Worm (Caenorhabditis elegans) whole organism, L1 larva: ENCODE data around the gene clec-126.

ENCODE experiments used
- C04F5.9 ChIP-seq: sonication (generic microtip); optimal IDR thresholded peaks from 2 replicates; lab custom pipeline; 2016; ENCODE audit warnings: missing genetic modification characterization, missing compliant biosample characterization
- C16A3.4 ChIP-seq: fragments of 150-350 bp; optimal IDR thresholded peaks from 2 replicates; lab custom pipeline; 2014; ENCODE audit warnings: missing biosample characterization, missing genetic modification characterization
- C34B4.2 ChIP-seq: sonication (generic microtip); optimal IDR thresholded peaks from 2 replicates; lab custom pipeline; 2017; ENCODE audit warnings: mild to moderate bottlenecking, missing genetic modification characterization, missing compliant biosample characterization
- F16B12.6 ChIP-seq: fragments of 150-350 bp; optimal IDR thresholded peaks from 2 replicates; lab custom pipeline; 2014; ENCODE audit warnings: missing biosample characterization, missing genetic modification characterization
- aly-2 ChIP-seq: fragments of 150-350 bp; optimal IDR thresholded peaks from 2 replicates; lab custom pipeline; 2014; ENCODE audit warnings: missing biosample characterization, missing genetic modification characterization
- ama-1 ChIP-seq: fragments of 150-350 bp; optimal IDR thresholded peaks from 2 replicates; lab custom pipeline; 2014
- ceh-8 ChIP-seq: fragments of 200-800 bp; sonication (Bioruptor generic); optimal IDR thresholded peaks from 2 replicates; lab custom pipeline; 2018; ENCODE audit warnings: mild to moderate bottlenecking, missing genetic modification characterization, moderate library complexity, missing compliant biosample characterization
- dsc-1 ChIP-seq: sonication (generic microtip); optimal IDR thresholded peaks from 2 replicates; lab custom pipeline; 2016; ENCODE audit warnings: mild to moderate bottlenecking, missing genetic modification characterization, missing compliant biosample characterization
- efl-1 ChIP-seq, 4 experiments: fragments of 150-350 bp; optimal IDR thresholded peaks in 3 of 4; peaks in 1 of 4; 1 replicate in 1 of 4; 2 replicates in 3 of 4; lab custom pipeline; 2014; ENCODE audit warnings: missing biosample characterization in 2 of 4, missing genetic modification characterization in 2 of 4, missing genetic modification reagents in 2 of 4
- efl-3 ChIP-seq: fragments of 200-800 bp; sonication (Bioruptor generic); optimal IDR thresholded peaks from 2 replicates; lab custom pipeline; 2018; ENCODE audit warnings: mild to moderate bottlenecking, missing genetic modification characterization, missing compliant biosample characterization
- egl-13 ChIP-seq: sonication (generic microtip); optimal IDR thresholded peaks from 2 replicates; lab custom pipeline; 2016; ENCODE audit warnings: missing genotype, missing genetic modification reagents, missing genetic modification characterization, missing compliant biosample characterization
- elt-3 ChIP-seq, 6 experiments: fragments of 150-350 bp in 1 of 6; sonication (generic microtip); optimal IDR thresholded peaks; 2 replicates each; lab custom pipeline; 2017 to 2018; ENCODE audit warnings: missing biosample characterization in 6 of 6, missing genetic modification characterization in 6 of 6, inconsistent platforms in 1 of 6
- grh-1 ChIP-seq: fragments of 200-800 bp; sonication (Bioruptor generic); IDR thresholded peaks from 2 replicates; pipeline ENCODE4 v1.3.6; 2022; ENCODE audit warnings: missing genetic modification reagents, missing genetic modification characterization, missing compliant biosample characterization
- hlh-4 ChIP-seq: sonication (generic microtip); optimal IDR thresholded peaks from 2 replicates; lab custom pipeline; 2016; ENCODE audit warnings: mild to moderate bottlenecking, missing genetic modification characterization, missing compliant biosample characterization
- irx-1 ChIP-seq: sonication (generic microtip); optimal IDR thresholded peaks from 2 replicates; lab custom pipeline; 2016; ENCODE audit warnings: missing genetic modification characterization, missing compliant biosample characterization
- lin-14 ChIP-seq: fragments of 200-800 bp; sonication (Bioruptor generic); optimal IDR thresholded peaks from 2 replicates; lab custom pipeline; 2018; ENCODE audit warnings: mild to moderate bottlenecking, missing genetic modification characterization, moderate library complexity, missing compliant biosample characterization
- lin-35 ChIP-seq, 2 experiments: fragments of 150-350 bp; optimal IDR thresholded peaks; 2 replicates each; lab custom pipeline; 2014; ENCODE audit warnings: missing biosample characterization in 2 of 2, missing genetic modification characterization in 2 of 2, missing genetic modification reagents in 2 of 2
- lin-39 ChIP-seq: fragments of 150-350 bp; optimal IDR thresholded peaks from 2 replicates; lab custom pipeline; 2014; ENCODE audit warnings: missing biosample characterization, missing genetic modification reagents, missing genetic modification characterization
- lir-3 ChIP-seq: sonication (generic microtip); optimal IDR thresholded peaks from 2 replicates; lab custom pipeline; 2016; ENCODE audit warnings: mild to moderate bottlenecking, missing genetic modification characterization, moderate library complexity, missing compliant biosample characterization; ENCODE audit not compliant: poor library complexity
- mef-2 ChIP-seq: fragments of 150-350 bp; optimal IDR thresholded peaks from 2 replicates; lab custom pipeline; 2014; ENCODE audit warnings: missing biosample characterization, missing genetic modification characterization
- nhr-12 ChIP-seq: sonication (generic microtip); optimal IDR thresholded peaks from 2 replicates; lab custom pipeline; 2017; ENCODE audit warnings: missing biosample characterization, missing genetic modification characterization
- nhr-19 ChIP-seq: fragments of 200-800 bp; sonication (Bioruptor generic); conservative IDR thresholded peaks from 2 replicates; pipeline ENCODE4 v1.3.6; 2022; ENCODE audit warnings: missing genetic modification characterization, missing compliant biosample characterization
- nhr-237 ChIP-seq: fragments of 150-350 bp; optimal IDR thresholded peaks from 2 replicates; lab custom pipeline; 2014; ENCODE audit warnings: missing biosample characterization, missing genetic modification characterization
- nhr-28 ChIP-seq: fragments of 150-350 bp; optimal IDR thresholded peaks from 2 replicates; lab custom pipeline; 2014; ENCODE audit warnings: missing biosample characterization, missing genetic modification characterization
- nhr-47 ChIP-seq: sonication (generic microtip); optimal IDR thresholded peaks from 2 replicates; lab custom pipeline; 2016; ENCODE audit warnings: mild to moderate bottlenecking, missing genetic modification characterization, moderate library complexity, missing compliant biosample characterization
- nhr-76 ChIP-seq: sonication (generic microtip); optimal IDR thresholded peaks from 2 replicates; lab custom pipeline; 2017; ENCODE audit warnings: missing biosample characterization, missing genetic modification characterization
- nhr-85 ChIP-seq: sonication (generic microtip); peaks from one replicate; lab custom pipeline; 2016; ENCODE audit warnings: missing genetic modification characterization, inconsistent platforms, missing compliant biosample characterization
- nhr-90 ChIP-seq: sonication (generic microtip); optimal IDR thresholded peaks from 2 replicates; lab custom pipeline; 2016; ENCODE audit warnings: mild to moderate bottlenecking, missing genetic modification characterization, missing compliant biosample characterization; ENCODE audit not compliant: poor library complexity
- pag-3 ChIP-seq: sonication (generic microtip); optimal IDR thresholded peaks from 2 replicates; lab custom pipeline; 2017; ENCODE audit warnings: missing genetic modification characterization, mild to moderate bottlenecking, missing compliant biosample characterization, antibody characterized with exemption, borderline replicate concordance; ENCODE audit not compliant: insufficient read depth
- snpc-4 ChIP-seq: fragments of 150-350 bp; optimal IDR thresholded peaks from 2 replicates; lab custom pipeline; 2014; ENCODE audit warnings: missing biosample characterization, missing genetic modification characterization
- snu-23 ChIP-seq: sonication (generic microtip); optimal IDR thresholded peaks from 2 replicates; lab custom pipeline; 2016; ENCODE audit warnings: missing genetic modification characterization, missing compliant biosample characterization
- sox-4 ChIP-seq: sonication (generic microtip); optimal IDR thresholded peaks from 2 replicates; lab custom pipeline; 2016; ENCODE audit warnings: missing genetic modification characterization, missing compliant biosample characterization
- sptf-1 ChIP-seq: fragments of 150-350 bp; optimal IDR thresholded peaks from 2 replicates; lab custom pipeline; 2014; ENCODE audit warnings: missing biosample characterization, missing genetic modification characterization
- swsn-7 ChIP-seq: sonication (generic microtip); optimal IDR thresholded peaks from 2 replicates; lab custom pipeline; 2016; ENCODE audit warnings: missing genetic modification characterization, missing compliant biosample characterization
- tbx-2 ChIP-seq: sonication (generic microtip); optimal IDR thresholded peaks from 2 replicates; lab custom pipeline; 2016; ENCODE audit warnings: missing genetic modification characterization, missing compliant biosample characterization
- unc-130 ChIP-seq: fragments of 150-350 bp; optimal IDR thresholded peaks from 2 replicates; lab custom pipeline; 2017; ENCODE audit warnings: missing biosample characterization, missing genetic modification characterization, inconsistent platforms
- unc-30 ChIP-seq: sonication (generic microtip); optimal IDR thresholded peaks from 2 replicates; lab custom pipeline; 2017; ENCODE audit warnings: missing biosample characterization, missing genetic modification characterization
- unc-98 ChIP-seq: fragments of 200-800 bp; sonication (Bioruptor generic); IDR thresholded peaks from 2 replicates; pipeline ENCODE4 v1.3.6; 2022; ENCODE audit warnings: missing genetic modification characterization, missing compliant biosample characterization
- xbp-1 ChIP-seq: sonication (generic microtip); optimal IDR thresholded peaks from 2 replicates; lab custom pipeline; 2016; ENCODE audit warnings: missing genetic modification characterization, missing compliant biosample characterization
- zag-1 ChIP-seq: fragments of 150-350 bp; optimal IDR thresholded peaks from 2 replicates; lab custom pipeline; 2014; ENCODE audit warnings: missing biosample characterization, missing genetic modification characterization
- zip-4 ChIP-seq: fragments of 200-800 bp; sonication (Bioruptor generic); optimal IDR thresholded peaks from 2 replicates; lab custom pipeline; 2018; ENCODE audit warnings: mild to moderate bottlenecking, missing genetic modification characterization, moderate library complexity, missing compliant biosample characterization

clec-126 gene

DNA sequence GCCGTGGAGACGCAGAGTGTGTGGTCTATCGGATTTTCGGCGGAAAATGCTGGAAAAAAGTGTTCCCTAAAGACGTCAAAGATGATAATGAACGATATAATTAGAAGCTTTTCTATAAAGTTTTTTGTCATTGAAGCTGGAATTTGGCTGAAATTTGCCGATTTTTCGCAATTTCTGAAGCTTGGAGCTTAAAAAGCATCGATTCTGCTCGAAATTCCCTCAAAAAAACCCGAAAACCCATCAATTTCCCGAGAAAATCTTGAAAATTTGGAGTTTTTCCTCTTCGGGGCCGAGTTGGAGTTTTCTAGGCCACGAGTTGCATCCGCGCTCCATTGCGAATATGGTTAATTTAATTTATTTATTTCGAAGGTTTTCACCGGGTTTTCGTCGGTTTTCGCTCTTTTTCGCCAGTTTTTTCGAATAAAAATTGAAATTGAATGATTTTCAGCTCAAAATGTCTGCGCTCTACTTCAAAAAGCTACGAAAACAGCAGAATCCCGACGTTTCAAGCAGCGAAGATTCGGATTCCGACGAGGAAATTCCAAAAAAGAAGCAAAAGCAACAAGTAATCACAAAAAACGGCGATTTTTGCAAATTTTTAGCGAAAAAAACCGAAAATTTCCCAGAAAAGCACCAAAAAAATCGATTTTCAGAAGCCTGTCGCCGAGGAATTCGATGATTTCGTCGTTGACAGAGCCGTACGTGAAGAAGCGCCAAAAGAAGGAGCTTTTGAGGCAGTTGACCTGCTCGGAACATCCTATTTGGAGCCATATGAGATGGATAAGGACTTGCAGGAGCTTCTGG, 16.6 kb upstream of the clec-126 start, which contains the start of the genes col-71 and Y49F6B.2 (continued):
- TF ChIP-seq nhr-76 (no peak), hlh-4 (tag; lab: Kevin White, UChicago) (no peak), ceh-8 (peak; percentile 96), zip-4 (GFP tag; lab: Kevin White, UChicago) (no peak), unc-30 (tag; lab: Kevin White, UChicago) (no peak), snu-23 (GFP tag; lab: Kevin White, UChicago) (peak; percentile 86), egl-13 (peak; percentile 91), ama-1 (lab: Kevin White, UChicago) (no peak), lin-14 (GFP tag; lab: Kevin White, UChicago) (peak; percentile 89), efl-3 (GFP tag; lab: Kevin White, UChicago) (no peak), lin-39 (peak; percentile 64), tbx-2 (peak; percentile 89), C04F5.9 (peak; percentile 80), elt-3 (tag; optimal IDR thresholded peaks at IDR 0.05; lab: Kevin White, UChicago) (peak in 2 of 6 experiments; percentile 21 to 40), C16A3.4 (tag; lab: Kevin White, UChicago) (peak; percentile 72), C34B4.2 (tag; lab: Kevin White, UChicago) (no peak), nhr-237 (tag; lab: Kevin White, UChicago) (peak; percentile 40), aly-2 (peak; percentile 21), nhr-19 (GFP tag; lab: Robert Waterston, UW) (peak; percentile 79), dsc-1 (tag; lab: Kevin White, UChicago) (peak; percentile 94), nhr-47 (tag; lab: Kevin White, UChicago) (peak; percentile 90), lir-3 (tag; lab: Kevin White, UChicago) (peak; percentile 95), sox-4 (tag; lab: Kevin White, UChicago) (peak; percentile 76), snpc-4 (tag; lab: Kevin White, UChicago) (peak; percentile 58), irx-1 (tag; lab: Kevin White, UChicago) (peak; percentile 92), zag-1 (tag; lab: Kevin White, UChicago) (no peak), sptf-1 (tag; lab: Kevin White, UChicago) (no peak), nhr-12 (tag; lab: Kevin White, UChicago) (no peak), pag-3 (no peak), efl-1 (optimal IDR thresholded peaks at IDR 0.05; lab: Kevin White, UChicago) (peak; percentile 78 to 79), efl-1 (GFP tag; optimal IDR thresholded peaks at IDR 0.05 in 1 of 2; lab: Kevin White, UChicago) (peak; percentile 80 to 97), grh-1 (GFP tag; lab: Robert Waterston, UW) (peak; percentile 57), F16B12.6 (tag; lab: Kevin White, UChicago) (peak; percentile 66), mef-2 (tag; lab: Kevin White, UChicago) (no peak)
- TF ChIP-seq, all 84 proteins: peak for 58

DNA sequence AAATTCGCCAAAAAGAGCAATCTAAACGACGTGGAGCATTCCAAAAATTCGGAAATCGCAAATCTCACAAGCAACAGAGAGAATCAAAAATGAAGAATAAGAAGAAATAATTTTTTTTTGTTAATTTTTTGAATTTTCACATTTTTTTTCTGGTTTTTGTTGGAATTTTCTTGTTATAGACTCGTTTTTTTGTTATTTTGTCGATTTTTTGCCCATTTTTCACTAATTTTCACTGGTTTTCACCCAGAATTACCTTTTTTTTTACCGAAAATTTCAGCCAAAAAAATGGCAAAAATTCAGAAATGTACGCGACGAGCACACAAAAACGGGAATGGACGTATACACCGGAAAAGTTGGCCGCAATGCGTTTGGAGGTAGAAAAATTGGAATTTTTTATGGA, 14.6 kb upstream of the clec-126 start, which contains the start of gene cyh-1:
Gene cyh-1 (plus strand): TSS at position 301 of the 400 bp plus-strand sequence.
- TF ChIP-seq unc-130 (tag; lab: Kevin White, UChicago): no peak
- no peak for TF ChIP-seq lir-3 (tag; lab: Kevin White, UChicago)
- no peak for TF ChIP-seq F16B12.6 (tag; lab: Kevin White, UChicago)
- TF ChIP-seq lin-35 (GFP tag; optimal IDR thresholded peaks at IDR 0.05; lab: Kevin White, UChicago): no peak
- TF ChIP-seq hlh-4 (tag; lab: Kevin White, UChicago): no peak
- no peak for TF ChIP-seq swsn-7 (tag; lab: Kevin White, UChicago)
- TF ChIP-seq nhr-85 (tag; lab: Kevin White, UChicago): no peak
- no peak for TF ChIP-seq nhr-90
- no peak for TF ChIP-seq unc-98 (GFP tag; lab: Robert Waterston, UW)
- TF ChIP-seq C34B4.2 (tag; lab: Kevin White, UChicago): no peak
- TF ChIP-seq ama-1 (lab: Kevin White, UChicago): no peak
- TF ChIP-seq lin-14 (GFP tag; lab: Kevin White, UChicago): no peak
- TF ChIP-seq nhr-28 (tag; lab: Kevin White, UChicago): no peak
- TF ChIP-seq nhr-237 (tag; lab: Kevin White, UChicago): no peak
- no peak for TF ChIP-seq irx-1 (tag; lab: Kevin White, UChicago)
- no peak for TF ChIP-seq xbp-1 (tag; lab: Kevin White, UChicago)
- TF ChIP-seq C04F5.9: no peak
